Fruit fly (Drosophila melanogaster) whole organism, embryonic: ENCODE measurements around the gene TbCMF46.

ENCODE experiments used
- CG10431 ChIP-seq: fragments of 200-800 bp; sonication (Bioruptor generic); optimal IDR thresholded peaks from 3 replicates; lab custom pipeline; 2018; ENCODE audit warnings: missing biosample characterization, mild to moderate bottlenecking, missing genetic modification characterization
- CG10462 ChIP-seq: fragments of 200-800 bp; sonication (Bioruptor generic); optimal IDR thresholded peaks from 2 replicates; lab custom pipeline; 2016; ENCODE audit warnings: missing biosample characterization, missing genetic modification characterization
- CG10979 ChIP-seq: fragments of 200-800 bp; sonication (Bioruptor generic); optimal IDR thresholded peaks from 2 replicates; lab custom pipeline; 2018; ENCODE audit warnings: missing biosample characterization, mild to moderate bottlenecking, missing genetic modification characterization, moderate library complexity
- CG11247 ChIP-seq: fragments of 200-800 bp; sonication (Bioruptor generic); IDR thresholded peaks from 2 replicates; pipeline ENCODE4 v1.3.6; 2022; ENCODE audit warnings: missing biosample characterization, missing genetic modification characterization
- CG11695 ChIP-seq: fragments of 200-800 bp; sonication (Bioruptor generic); IDR thresholded peaks from 3 replicates; pipeline ENCODE4 v1.3.6; 2022; ENCODE audit warnings: missing biosample characterization, missing genetic modification characterization
- CG13296 ChIP-seq: fragments of 200-800 bp; sonication (Bioruptor generic); optimal IDR thresholded peaks from 3 replicates; lab custom pipeline; 2018; ENCODE audit warnings: missing biosample characterization, mild to moderate bottlenecking, missing genetic modification characterization
- CG13894 ChIP-seq: fragments of 200-800 bp; sonication (Bioruptor generic); optimal IDR thresholded peaks from 3 replicates; lab custom pipeline; 2018; ENCODE audit warnings: missing biosample characterization, mild to moderate bottlenecking, missing genetic modification characterization, moderate library complexity
- CG1602 ChIP-seq: fragments of 200-800 bp; sonication (Bioruptor generic); optimal IDR thresholded peaks from 3 replicates; lab custom pipeline; 2016; ENCODE audit warnings: missing biosample characterization, missing genetic modification characterization
- CG1603 ChIP-seq: fragments of 200-800 bp; sonication (Bioruptor generic); optimal IDR thresholded peaks from 2 replicates; lab custom pipeline; 2019; ENCODE audit warnings: missing biosample characterization, mild to moderate bottlenecking, missing genetic modification characterization, moderate library complexity
- CG1647 ChIP-seq: fragments of 200-800 bp; sonication (Bioruptor generic); optimal IDR thresholded peaks from 3 replicates; lab custom pipeline; 2016; ENCODE audit warnings: missing biosample characterization, missing genetic modification characterization
- CG17568 ChIP-seq: fragments of 200-800 bp; sonication (Bioruptor generic); optimal IDR thresholded peaks from 2 replicates; lab custom pipeline; 2018; ENCODE audit warnings: missing biosample characterization, mild to moderate bottlenecking, missing genetic modification characterization, moderate library complexity
- CG2129 ChIP-seq: fragments of 200-800 bp; sonication (Bioruptor generic); IDR thresholded peaks from 2 replicates; pipeline ENCODE4 v1.3.6; 2022; ENCODE audit warnings: missing biosample characterization, missing genetic modification characterization; ENCODE audit not compliant: partially characterized antibody
- CG2202 ChIP-seq: fragments of 200-800 bp; sonication (Bioruptor generic); optimal IDR thresholded peaks from 2 replicates; lab custom pipeline; 2018; ENCODE audit warnings: missing biosample characterization, mild to moderate bottlenecking, missing genetic modification characterization
- CG34224 ChIP-seq: fragments of 200-800 bp; sonication (Bioruptor generic); IDR thresholded peaks from 3 replicates; pipeline ENCODE4 v1.3.6; 2022; ENCODE audit warnings: missing biosample characterization, missing genetic modification characterization; ENCODE audit not compliant: partially characterized antibody
- CG34422 ChIP-seq: fragments of 200-800 bp; sonication (Bioruptor generic); IDR thresholded peaks from 3 replicates; pipeline ENCODE4 v1.3.6; 2022; ENCODE audit warnings: missing biosample characterization, missing genetic modification characterization
- CG3726 ChIP-seq: fragments of 200-800 bp; sonication (Bioruptor generic); IDR thresholded peaks from 3 replicates; pipeline ENCODE4, ENCODE4 v1.3.6; 2022; ENCODE audit warnings: missing biosample characterization, missing genetic modification characterization
- CG5953 ChIP-seq: fragments of 200-800 bp; sonication (Bioruptor generic); IDR thresholded peaks from 2 replicates; pipeline ENCODE4 v1.3.6; 2022; ENCODE audit warnings: missing biosample characterization, missing genetic modification characterization
- CG6175 ChIP-seq: fragments of 200-800 bp; sonication (Bioruptor generic); IDR thresholded peaks from 3 replicates; pipeline ENCODE4 v1.3.6; 2022; ENCODE audit warnings: missing biosample characterization, missing genetic modification characterization
- CG6689 ChIP-seq: fragments of 200-800 bp; sonication (Bioruptor generic); IDR thresholded peaks from 2 replicates; pipeline ENCODE4 v1.3.6; 2022; ENCODE audit warnings: missing biosample characterization, missing genetic modification characterization
- CG7987 ChIP-seq: fragments of 200-800 bp; sonication (Bioruptor generic); optimal IDR thresholded peaks from 2 replicates; lab custom pipeline; 2018; ENCODE audit warnings: missing biosample characterization, mild to moderate bottlenecking, missing genetic modification characterization, moderate library complexity
- Dip2 ChIP-seq: fragments of 200-800 bp; sonication (Bioruptor generic); IDR thresholded peaks from 2 replicates; pipeline ENCODE4 v1.3.6; 2022; ENCODE audit warnings: missing biosample characterization, missing genetic modification characterization
- Elba2 ChIP-seq: fragments of 200-800 bp; sonication (Bioruptor generic); optimal IDR thresholded peaks from 3 replicates; lab custom pipeline; 2016; ENCODE audit warnings: missing biosample characterization, missing genetic modification characterization
- Fer3 ChIP-seq: fragments of 200-800 bp; sonication (Bioruptor generic); optimal IDR thresholded peaks from 2 replicates; lab custom pipeline; 2018; ENCODE audit warnings: missing biosample characterization, mild to moderate bottlenecking, missing genetic modification characterization, moderate library complexity
- HHEX ChIP-seq: fragments of 200-800 bp; sonication (Bioruptor generic); optimal IDR thresholded peaks from 3 replicates; lab custom pipeline; 2017; ENCODE audit warnings: missing biosample characterization, mild to moderate bottlenecking, missing genetic modification characterization, missing genetic modification reagents
- HmgD ChIP-seq: fragments of 200-800 bp; sonication (Bioruptor generic); optimal IDR thresholded peaks from 3 replicates; lab custom pipeline; 2016; ENCODE audit warnings: missing biosample characterization, missing genetic modification characterization
- MTF-1 ChIP-seq: fragments of 200-800 bp; sonication (Bioruptor generic); optimal IDR thresholded peaks from 2 replicates; lab custom pipeline; 2018; ENCODE audit warnings: missing biosample characterization, mild to moderate bottlenecking, missing genetic modification characterization, borderline replicate concordance
- Meics ChIP-seq: fragments of 200-800 bp; sonication (Bioruptor generic); optimal IDR thresholded peaks from 2 replicates; lab custom pipeline; 2017; ENCODE audit warnings: missing biosample characterization, mild to moderate bottlenecking, missing genetic modification characterization
- Mes4 ChIP-seq: fragments of 200-800 bp; sonication (Bioruptor generic); optimal IDR thresholded peaks from 2 replicates; lab custom pipeline; 2016; ENCODE audit warnings: missing biosample characterization, missing genetic modification characterization
- Nf-YC ChIP-seq: fragments of 200-800 bp; optimal IDR thresholded peaks from 3 replicates; lab custom pipeline; 2019; ENCODE audit warnings: missing biosample characterization, mild to moderate bottlenecking, missing genetic modification characterization, moderate library complexity
- Pdp1 ChIP-seq, 2 experiments: fragments of 200-800 bp; sonication (Bioruptor generic); optimal IDR thresholded peaks; 3 replicates each; lab custom pipeline; 2016; ENCODE audit warnings: missing biosample characterization in 2 of 2, missing genetic modification characterization in 2 of 2, mild to moderate bottlenecking in 1 of 2, moderate library complexity in 1 of 2
- Ssrp ChIP-seq: fragments of 200-800 bp; sonication (Bioruptor generic); optimal IDR thresholded peaks from 2 replicates; lab custom pipeline; 2018; ENCODE audit warnings: missing biosample characterization, mild to moderate bottlenecking, missing genetic modification characterization, moderate library complexity
- bab2 ChIP-seq: fragments of 200-800 bp; sonication (Bioruptor generic); optimal IDR thresholded peaks from 2 replicates; lab custom pipeline; 2016; ENCODE audit warnings: missing biosample characterization, missing genetic modification characterization
- br ChIP-seq: fragments of >200 bp; optimal IDR thresholded peaks from 2 replicates; lab custom pipeline; 2017
- cas ChIP-seq: fragments of 200-800 bp; sonication (Bioruptor generic); IDR thresholded peaks from 2 replicates; pipeline ENCODE4 v1.3.6; 2022; ENCODE audit warnings: missing biosample characterization, missing genetic modification characterization
- chm ChIP-seq: fragments of 200-800 bp; sonication (Bioruptor generic); IDR thresholded peaks from 2 replicates; pipeline ENCODE4 v1.3.6; 2022; ENCODE audit warnings: missing biosample characterization, missing genetic modification characterization
- croc ChIP-seq: fragments of 200-800 bp; sonication (Bioruptor generic); conservative IDR thresholded peaks from 3 replicates; pipeline ENCODE4 v1.3.6; 2022; ENCODE audit warnings: missing biosample characterization, missing genetic modification characterization
- dm ChIP-seq: fragments of 200-800 bp; sonication (Bioruptor generic); optimal IDR thresholded peaks from 3 replicates; lab custom pipeline; 2016; ENCODE audit warnings: missing biosample characterization, missing genetic modification characterization
- eve ChIP-seq, 2 experiments: fragments of >200 bp; optimal IDR thresholded peaks; 2 replicates each; lab custom pipeline; 2017; ENCODE audit warnings: missing biosample characterization in 2 of 2, missing genetic modification characterization in 2 of 2
- gem ChIP-seq: fragments of 200-800 bp; sonication (Bioruptor generic); optimal IDR thresholded peaks from 2 replicates; lab custom pipeline; 2019; ENCODE audit warnings: missing biosample characterization, mild to moderate bottlenecking, missing genetic modification characterization, moderate library complexity
- hkb ChIP-seq, 2 experiments: fragments of 200-800 bp in 1 of 2; fragments of >200 bp in 1 of 2; sonication (Bioruptor generic) in 1 of 2; IDR thresholded peaks in 1 of 2; optimal IDR thresholded peaks in 1 of 2; 2 replicates each; pipeline versions ENCODE4 v1.3.6 to Lab custom; 2017 to 2022; ENCODE audit warnings: missing biosample characterization in 1 of 2, missing genetic modification characterization in 1 of 2
- lbe ChIP-seq: fragments of 200-800 bp; sonication (Bioruptor generic); optimal IDR thresholded peaks from 2 replicates; lab custom pipeline; 2016; ENCODE audit warnings: missing biosample characterization, mild to moderate bottlenecking, missing genetic modification characterization
- lilli ChIP-seq: fragments of 200-800 bp; sonication (Bioruptor generic); optimal IDR thresholded peaks from 3 replicates; lab custom pipeline; 2016; ENCODE audit warnings: missing biosample characterization, missing genetic modification characterization
- maf-S ChIP-seq: fragments of 200-800 bp; sonication (Bioruptor generic); optimal IDR thresholded peaks from 2 replicates; lab custom pipeline; 2016; ENCODE audit warnings: missing biosample characterization, missing genetic modification characterization
- pb ChIP-seq: fragments of 200-800 bp; sonication (Bioruptor generic); optimal IDR thresholded peaks from 3 replicates; lab custom pipeline; 2016; ENCODE audit warnings: missing biosample characterization, missing genetic modification characterization
- phol ChIP-seq: fragments of 200-800 bp; sonication (Bioruptor generic); optimal IDR thresholded peaks from 3 replicates; lab custom pipeline; 2018; ENCODE audit warnings: missing biosample characterization, mild to moderate bottlenecking, missing genetic modification characterization, moderate library complexity
- pnt ChIP-seq: fragments of 200-800 bp; sonication (Bioruptor generic); optimal IDR thresholded peaks from 3 replicates; lab custom pipeline; 2016; ENCODE audit warnings: missing biosample characterization, missing genetic modification characterization
- pzg ChIP-seq: fragments of 200-800 bp; sonication (Bioruptor generic); optimal IDR thresholded peaks from 3 replicates; lab custom pipeline; 2018; ENCODE audit warnings: missing biosample characterization, mild to moderate bottlenecking, missing genetic modification characterization, moderate library complexity
- run ChIP-seq: fragments of 200-800 bp; sonication (Bioruptor generic); optimal IDR thresholded peaks from 3 replicates; lab custom pipeline; 2018; ENCODE audit warnings: missing biosample characterization, mild to moderate bottlenecking, missing genetic modification characterization
- salm ChIP-seq: fragments of 200-800 bp; sonication (Bioruptor generic); optimal IDR thresholded peaks from 2 replicates; lab custom pipeline; 2018; ENCODE audit warnings: missing biosample characterization, mild to moderate bottlenecking, missing genetic modification characterization
- sens-2 ChIP-seq: fragments of 200-800 bp; sonication (Bioruptor generic); IDR thresholded peaks from 2 replicates; pipeline ENCODE4 v1.3.6; 2022; ENCODE audit warnings: missing biosample characterization, missing genetic modification characterization
- tin ChIP-seq: fragments of 200-800 bp; sonication (Bioruptor generic); optimal IDR thresholded peaks from 3 replicates; lab custom pipeline; 2016; ENCODE audit warnings: missing biosample characterization, missing genetic modification characterization
- wdn ChIP-seq: fragments of 200-800 bp; sonication (Bioruptor generic); IDR thresholded peaks from 2 replicates; pipeline ENCODE4 v1.3.6; 2022; ENCODE audit warnings: missing biosample characterization, missing genetic modification characterization

Gene TbCMF46

dm6 chr2L:9890576-9890975 is 34.1 kb downstream of the TbCMF46 start, which contains the start of the genes CG34183 and CG4537 (continued):
- TF ChIP-seq CG2129 (peak; percentile 62), lilli (GFP tag; lab: Kevin White, UChicago) (no peak), run (no peak), CG6689 (no peak), MTF-1 (GFP tag; lab: Kevin White, UChicago) (no peak), CG13296 (no peak), CG10431 (GFP tag; lab: Kevin White, UChicago) (no peak), CG1647 (no peak), gem (tag; lab: Kevin White, UChicago) (no peak), CG2202 (tag; lab: Kevin White, UChicago) (no peak), bab2 (GFP tag; lab: Kevin White, UChicago) (no peak), dm (no peak), HHEX (GFP tag; lab: Kevin White, UChicago) (no peak), CG10462 (GFP tag; lab: Kevin White, UChicago) (no peak), phol (tag; lab: Kevin White, UChicago) (peak; percentile 49), chm (GFP tag; lab: Robert Waterston, UW) (no peak), Elba2 (GFP tag; lab: Kevin White, UChicago) (no peak), pzg (GFP tag; lab: Kevin White, UChicago) (peak; percentile 86), CG34224 (GFP tag; lab: Robert Waterston, UW) (peak; percentile 95), CG3726 (GFP tag; lab: Robert Waterston, UW) (no peak), HmgD (GFP tag; lab: Kevin White, UChicago) (no peak), tin (GFP tag; lab: Kevin White, UChicago) (no peak), Meics (GFP tag; lab: Kevin White, UChicago) (no peak), Fer3 (tag; lab: Kevin White, UChicago) (no peak), hkb (optimal IDR thresholded peaks at IDR 0.05; lab: Kevin White, UChicago) (no peak), hkb (GFP tag; IDR thresholded peaks at IDR 0.05; lab: Robert Waterston, UW) (no peak), CG1602 (GFP tag; lab: Kevin White, UChicago) (no peak), salm (no peak), br (no peak), maf-S (GFP tag; lab: Kevin White, UChicago) (no peak), lbe (GFP tag; lab: Kevin White, UChicago) (no peak), CG5953 (GFP tag; lab: Robert Waterston, UW) (no peak), CG17568 (GFP tag; lab: Kevin White, UChicago) (no peak), CG10979 (tag; lab: Kevin White, UChicago) (no peak), wdn (GFP tag; lab: Robert Waterston, UW) (no peak), Pdp1 (GFP tag; optimal IDR thresholded peaks at IDR 0.05; lab: Kevin White, UChicago) (no peak), CG13894 (tag; lab: Kevin White, UChicago) (no peak), CG34422 (no peak; the same call in 2 of the 3 replicates), Dip2 (GFP tag; lab: Robert Waterston, UW) (no peak), CG11247 (no peak), Mes4 (GFP tag; lab: Kevin White, UChicago) (no peak), cas (GFP tag; lab: Robert Waterston, UW) (no peak), pnt (no peak), Ssrp (no peak), CG11695 (GFP tag; lab: Robert Waterston, UW) (no peak), eve (GFP tag; optimal IDR thresholded peaks at IDR 0.05; lab: Kevin White, UChicago) (no peak), CG6175 (GFP tag; lab: Robert Waterston, UW) (no peak), Nf-YC (no peak), pb (no peak), CG1603 (peak; percentile 44), sens-2 (GFP tag; lab: Robert Waterston, UW) (no peak), croc (GFP tag; lab: Robert Waterston, UW) (no peak), CG7987 (GFP tag; lab: Kevin White, UChicago) (no peak)
